Fruit fly (Drosophila melanogaster) whole organism, wandering third instar larva: Measurements from ENCODE around the gene CG32812.

Experiments
- Abd-B ChIP-seq: fragments of >200 bp; optimal IDR thresholded peaks from 2 replicates; lab custom pipeline; 2017; ENCODE audit warnings: missing biosample characterization, missing genetic modification characterization
- Hr78 ChIP-seq: fragments of >200 bp; optimal IDR thresholded peaks from 2 replicates; lab custom pipeline; 2017; ENCODE audit warnings: missing biosample characterization, missing genetic modification characterization
- Myc ChIP-seq: fragments of >200 bp; optimal IDR thresholded peaks from 2 replicates; lab custom pipeline; 2017
- dl ChIP-seq, 2 experiments: fragments of 175-275, 200-275 bp in 1 of 2; fragments of 200-275 bp in 1 of 2; sonication (Bioruptor generic); optimal IDR thresholded peaks; lab custom pipeline; 2018; ENCODE audit warnings: mild to moderate bottlenecking in 2 of 2, missing biosample characterization in 2 of 2, missing genetic modification characterization in 2 of 2, moderate library complexity in 2 of 2; ENCODE audit not compliant: partially characterized antibody in 2 of 2, insufficient read depth in 1 of 2
- lola ChIP-seq: fragments of >200 bp; optimal IDR thresholded peaks from 2 replicates; lab custom pipeline; 2017; ENCODE audit warnings: missing biosample characterization, missing genetic modification characterization
- pan ChIP-seq: fragments of >200 bp; optimal IDR thresholded peaks from 2 replicates; lab custom pipeline; 2017
- usp ChIP-seq: fragments of >200 bp; optimal IDR thresholded peaks from 2 replicates; lab custom pipeline; 2017; ENCODE audit warnings: missing biosample characterization, missing genetic modification characterization
- woc ChIP-seq: sonication (Bioruptor generic); optimal IDR thresholded peaks from 2 replicates; lab custom pipeline; 2016; ENCODE audit warnings: missing biosample characterization, mild to moderate bottlenecking, missing genetic modification characterization

- TF ChIP-seq Myc (lab: Kevin White, UChicago) (no peak), usp (GFP tag; lab: Kevin White, UChicago) (no peak), Abd-B (GFP tag; lab: Kevin White, UChicago) (no peak), dl (GFP tag; optimal IDR thresholded peaks at IDR 0.05; lab: Kevin White, UChicago; ENCODE audit: insufficient read depth in 1 of 2, partially characterized antibody in 2 of 2) (no peak), pan (lab: Kevin White, UChicago) (no peak), lola (no peak), woc (GFP tag; lab: Kevin White, UChicago) (no peak), Hr78 (GFP tag; lab: Kevin White, UChicago) (no peak)
Measured at dm6 chrX:1308444-1308843, 21.4 kb downstream of the CG32812 start.
